Worm (Caenorhabditis elegans): Measurements from ENCODE around the gene ZK637.14.

The ZK637.14 gene

ce11 chrIII:8926512-8926911 lies 37.6 kb upstream of the ZK637.14 start (continued):
- TF ChIP-seq Y48G9A.11 (GFP tag; IDR thresholded peaks at IDR 0.05) = no peak
- TF ChIP-seq Y105C5A.15 (GFP tag; IDR thresholded peaks at IDR 0.05) = no peak
- TF ChIP-seq fos-1 (tag; optimal IDR thresholded peaks at IDR 0.05) = no peak
- peak; percentile 43 for TF ChIP-seq aha-1 (tag)
- no peak for TF ChIP-seq lim-7 (GFP tag; IDR thresholded peaks at IDR 0.05)
- TF ChIP-seq nhr-77 (tag; optimal IDR thresholded peaks at IDR 0.05) = peak; percentile 23
- no peak for TF ChIP-seq mxl-2 (GFP tag; conservative IDR thresholded peaks at IDR 0.05)

ce11 chrIII:8925539-8925938 lies 36.6 kb upstream of the ZK637.14 start:
- TF ChIP-seq hif-1 (tag; optimal IDR thresholded peaks at IDR 0.05) = peak in 1 of 2 experiments; percentile 87
- TF ChIP-seq lin-13 (GFP tag; optimal IDR thresholded peaks at IDR 0.05) = no peak
- TF ChIP-seq dmd-6 (GFP tag; IDR thresholded peaks at IDR 0.05) = peak; percentile 60
- no peak for TF ChIP-seq skn-1 (tag; optimal IDR thresholded peaks at IDR 0.05)
- TF ChIP-seq zfp-3 (GFP tag; conservative IDR thresholded peaks at IDR 0.05) = no peak
- peak; percentile 49 for TF ChIP-seq aha-1 (tag)
- TF ChIP-seq nhr-28 (tag; optimal IDR thresholded peaks at IDR 0.05) = peak; percentile 47
- no peak for TF ChIP-seq pha-4 (GFP tag; IDR thresholded peaks at IDR 0.05)
- no peak for TF ChIP-seq pha-4 (tag; optimal IDR thresholded peaks at IDR 0.05)

- no peak for TF ChIP-seq ZK546.5 (tag; optimal IDR thresholded peaks at IDR 0.05)
- TF ChIP-seq lin-15B (tag; optimal IDR thresholded peaks at IDR 0.05) = no peak
- no peak for TF ChIP-seq nhr-11 (tag; optimal IDR thresholded peaks at IDR 0.05)
- TF ChIP-seq aly-2 (tag; optimal IDR thresholded peaks at IDR 0.05) = no peak
- TF ChIP-seq R02D3.7 (tag; optimal IDR thresholded peaks at IDR 0.05) = no peak
- TF ChIP-seq sdz-12 (GFP tag; optimal IDR thresholded peaks at IDR 0.05) = no peak
- TF ChIP-seq ces-1 (GFP tag; optimal IDR thresholded peaks at IDR 0.05) = no peak
- TF ChIP-seq ceh-32 (tag; optimal IDR thresholded peaks at IDR 0.05; ENCODE audit: poor library complexity) = no peak
- no peak for TF ChIP-seq nhr-25 (tag; optimal IDR thresholded peaks at IDR 0.05; ENCODE audit: borderline replicate concordance, insufficient read depth)
- no peak for TF ChIP-seq zfp-3 (GFP tag; conservative IDR thresholded peaks at IDR 0.05)
Observed at ce11 chrIII:8923937-8924336, 35.0 kb upstream of the ZK637.14 start, which contains the start of gene ZK637.12. Gene ZK637.12 (plus strand): TSS chrIII:8924237.

- no peak for TF ChIP-seq R02D3.7 (tag; optimal IDR thresholded peaks at IDR 0.05)
- peak; percentile 29 for TF ChIP-seq aha-1 (tag)
Observed at ce11 chrIII:8923240-8923734, 34.3 kb upstream of the ZK637.14 start, which contains the start of gene glb-1. Gene glb-1 (minus strand): TSS chrIII:8923290.

ce11 chrIII:8922061-8922460 lies 33.1 kb upstream of the ZK637.14 start:
- TF ChIP-seq ceh-82 (tag; optimal IDR thresholded peaks at IDR 0.05) = no peak
- peak in 1 of 2 experiments; percentile 64 for TF ChIP-seq unc-62 (GFP tag; optimal IDR thresholded peaks at IDR 0.05 in 1 of 2)
- TF ChIP-seq unc-62 (tag; optimal IDR thresholded peaks at IDR 0.05) = no peak
- peak in 1 of 2 experiments; percentile 84 for TF ChIP-seq daf-16 (GFP tag; optimal IDR thresholded peaks at IDR 0.05)
- no peak for TF ChIP-seq daf-16 (tag; optimal IDR thresholded peaks at IDR 0.05)
- TF ChIP-seq nhr-41 (GFP tag; IDR thresholded peaks at IDR 0.05) = no peak
- TF ChIP-seq mxl-3 (GFP tag; optimal IDR thresholded peaks at IDR 0.05) = peak; percentile 37
- peak in 1 of 2 experiments; percentile 71 for TF ChIP-seq mdl-1 (tag; optimal IDR thresholded peaks at IDR 0.05)
- TF ChIP-seq zfp-3 (GFP tag; conservative IDR thresholded peaks at IDR 0.05) = 0 out of 2 replicates have a peak, but pooled peaks have one; percentile 25
- no peak for TF ChIP-seq F44E2.7 (GFP tag; IDR thresholded peaks at IDR 0.05)
- TF ChIP-seq aha-1 (tag) = peak; percentile 79
- TF ChIP-seq lsy-2 (tag; optimal IDR thresholded peaks at IDR 0.05) = peak in 1 of 2 experiments; percentile 13
- peak; percentile 1 for TF ChIP-seq nhr-11 (tag; optimal IDR thresholded peaks at IDR 0.05)

Data from whole organism, L4 larva.